Fruit fly (Drosophila melanogaster) whole organism, wandering third instar larva: ENCODE results near the gene CG7298.

ENCODE experiments used
- CG9705 ChIP-seq: fragments of 200-800 bp; sonication (Bioruptor generic); optimal IDR thresholded peaks from 2 replicates; lab custom pipeline; 2018; ENCODE audit warnings: missing biosample characterization, mild to moderate bottlenecking, missing genetic modification characterization
- Rel ChIP-seq, 2 experiments: fragments of 200-800 bp; sonication (Bioruptor generic) in 1 of 2; optimal IDR thresholded peaks; 2 replicates in 1 of 2; 3 replicates in 1 of 2; lab custom pipeline; 2016 to 2019; ENCODE audit warnings: mild to moderate bottlenecking in 2 of 2, missing biosample characterization in 2 of 2, missing genetic modification characterization in 2 of 2, moderate library complexity in 1 of 2
- h ChIP-seq: fragments of 200-800 bp; sonication (Bioruptor generic); optimal IDR thresholded peaks from 3 replicates; lab custom pipeline; 2016; ENCODE audit warnings: missing biosample characterization, mild to moderate bottlenecking, missing genetic modification characterization

- TF ChIP-seq CG9705 (GFP tag; lab: Kevin White, UChicago) (no peak), h (no peak), Rel (GFP tag; optimal IDR thresholded peaks at IDR 0.05; lab: Kevin White, UChicago) (no peak), Rel (tag; optimal IDR thresholded peaks at IDR 0.05; lab: Kevin White, UChicago) (no peak)
Observed at dm6 chr3L:20212022-20212421, 8.5 kb upstream of the CG7298 start, which contains the start of gene CG7017.
